Fruit fly (Drosophila melanogaster) whole organism, embryonic: Measurements from ENCODE around the gene Orc2.

ENCODE experiments used
- ATbp ChIP-seq: fragments of 200-800 bp; sonication (Bioruptor generic); optimal IDR thresholded peaks from 2 replicates; lab custom pipeline; 2017; ENCODE audit warnings: missing biosample characterization, mild to moderate bottlenecking, missing genetic modification characterization, missing genetic modification reagents
- Abd-B ChIP-seq: fragments of 200-800 bp; sonication (Bioruptor generic); optimal IDR thresholded peaks from 2 replicates; lab custom pipeline; 2018; ENCODE audit warnings: missing biosample characterization, mild to moderate bottlenecking, missing genetic modification characterization, moderate library complexity
- CG10147 ChIP-seq: fragments of 200-800 bp; sonication (Bioruptor generic); optimal IDR thresholded peaks from 2 replicates; lab custom pipeline; 2019; ENCODE audit warnings: missing biosample characterization, mild to moderate bottlenecking, missing genetic modification characterization, moderate library complexity
- CG10267 ChIP-seq: fragments of 200-800 bp; sonication (Bioruptor generic); optimal IDR thresholded peaks from 2 replicates; lab custom pipeline; 2018; ENCODE audit warnings: missing biosample characterization, mild to moderate bottlenecking, missing genetic modification characterization, moderate library complexity
- CG10462 ChIP-seq: fragments of 200-800 bp; sonication (Bioruptor generic); optimal IDR thresholded peaks from 2 replicates; lab custom pipeline; 2016; ENCODE audit warnings: missing biosample characterization, missing genetic modification characterization
- CG11695 ChIP-seq: fragments of 200-800 bp; sonication (Bioruptor generic); IDR thresholded peaks from 3 replicates; pipeline ENCODE4 v1.3.6; 2022; ENCODE audit warnings: missing biosample characterization, missing genetic modification characterization
- CG11696 ChIP-seq: fragments of 200-800 bp; sonication (Bioruptor generic); IDR thresholded peaks from 2 replicates; pipeline ENCODE4 v1.3.6; 2022; ENCODE audit warnings: missing biosample characterization, missing genetic modification characterization
- CG1233 ChIP-seq: fragments of 200-800 bp; sonication (Bioruptor generic); optimal IDR thresholded peaks from 4 replicates; lab custom pipeline; 2018; ENCODE audit warnings: missing biosample characterization, mild to moderate bottlenecking, missing genetic modification characterization
- CG12391 ChIP-seq: fragments of 200-800 bp; sonication (Bioruptor generic); optimal IDR thresholded peaks from 3 replicates; lab custom pipeline; 2018; ENCODE audit warnings: missing biosample characterization, mild to moderate bottlenecking, missing genetic modification characterization, moderate library complexity
- CG12744 ChIP-seq: fragments of 200-800 bp; sonication (Bioruptor generic); optimal IDR thresholded peaks from 2 replicates; lab custom pipeline; 2016; ENCODE audit warnings: missing biosample characterization, missing genetic modification characterization
- CG14441 ChIP-seq: fragments of 200-800 bp; sonication (Bioruptor generic); IDR thresholded peaks from 2 replicates; pipeline ENCODE4 v1.3.6; 2022; ENCODE audit warnings: missing biosample characterization, missing genetic modification characterization
- CG14710 ChIP-seq: fragments of 200-800 bp; sonication (Bioruptor generic); optimal IDR thresholded peaks from 3 replicates; lab custom pipeline; 2019; ENCODE audit warnings: missing biosample characterization, mild to moderate bottlenecking, missing genetic modification characterization, moderate library complexity
- CG15073 ChIP-seq: fragments of 200-800 bp; sonication (Bioruptor generic); optimal IDR thresholded peaks from 2 replicates; lab custom pipeline; 2016; ENCODE audit warnings: missing biosample characterization, missing genetic modification characterization
- CG15696 ChIP-seq: fragments of 200-800 bp; sonication (Bioruptor generic); optimal IDR thresholded peaks from 2 replicates; lab custom pipeline; 2019; ENCODE audit warnings: missing biosample characterization, mild to moderate bottlenecking, missing genetic modification characterization, moderate library complexity
- CG16779 ChIP-seq: fragments of 200-800 bp; sonication (Bioruptor generic); IDR thresholded peaks from 2 replicates; pipeline ENCODE4 v1.3.6; 2022; ENCODE audit warnings: missing biosample characterization, missing genetic modification characterization
- CG18764 ChIP-seq: fragments of 200-800 bp; sonication (Bioruptor generic); optimal IDR thresholded peaks from 3 replicates; lab custom pipeline; 2016; ENCODE audit warnings: missing biosample characterization, missing genetic modification characterization
- CG2678 ChIP-seq: fragments of 200-800 bp; sonication (Bioruptor generic); optimal IDR thresholded peaks from 3 replicates; lab custom pipeline; 2019; ENCODE audit warnings: missing biosample characterization, mild to moderate bottlenecking, missing genetic modification characterization, moderate library complexity
- CG31441 ChIP-seq: fragments of 200-800 bp; sonication (Bioruptor generic); IDR thresholded peaks from 2 replicates; pipeline ENCODE4 v1.3.6; 2022; ENCODE audit warnings: missing biosample characterization, missing genetic modification characterization
- CG3163 ChIP-seq: fragments of 200-800 bp; sonication (Bioruptor generic); optimal IDR thresholded peaks from 3 replicates; lab custom pipeline; 2016; ENCODE audit warnings: missing biosample characterization, missing genetic modification characterization
- CG32767 ChIP-seq: fragments of 200-800 bp; sonication (Bioruptor generic); IDR thresholded peaks from 2 replicates; pipeline ENCODE4 v1.3.6; 2022; ENCODE audit warnings: missing biosample characterization, missing genetic modification characterization
- CG42726 ChIP-seq: fragments of 200-800 bp; sonication (Bioruptor generic); IDR thresholded peaks from 2 replicates; pipeline ENCODE4 v1.3.6; 2022; ENCODE audit warnings: missing biosample characterization, missing genetic modification characterization; ENCODE audit not compliant: partially characterized antibody
- CG6683 ChIP-seq: fragments of 200-800 bp; sonication (Bioruptor generic); optimal IDR thresholded peaks from 2 replicates; lab custom pipeline; 2017; ENCODE audit warnings: missing biosample characterization, mild to moderate bottlenecking, missing genetic modification characterization, missing genetic modification reagents
- CG7556 ChIP-seq: fragments of 200-800 bp; sonication (Bioruptor generic); optimal IDR thresholded peaks from 2 replicates; lab custom pipeline; 2017; ENCODE audit warnings: missing biosample characterization, mild to moderate bottlenecking, missing genetic modification characterization
- CG7839 ChIP-seq: fragments of 200-800 bp; sonication (Bioruptor generic); optimal IDR thresholded peaks from 3 replicates; lab custom pipeline; 2018; ENCODE audit warnings: missing biosample characterization, mild to moderate bottlenecking, missing genetic modification characterization, moderate library complexity
- CG7987 ChIP-seq: fragments of 200-800 bp; sonication (Bioruptor generic); optimal IDR thresholded peaks from 2 replicates; lab custom pipeline; 2018; ENCODE audit warnings: missing biosample characterization, mild to moderate bottlenecking, missing genetic modification characterization, moderate library complexity
- CG8388 ChIP-seq: fragments of 200-800 bp; sonication (Bioruptor generic); optimal IDR thresholded peaks from 2 replicates; lab custom pipeline; 2019; ENCODE audit warnings: missing biosample characterization, mild to moderate bottlenecking, missing genetic modification characterization, moderate library complexity
- CG9727 ChIP-seq: fragments of 200-800 bp; sonication (Bioruptor generic); optimal IDR thresholded peaks from 3 replicates; lab custom pipeline; 2017; ENCODE audit warnings: missing biosample characterization, mild to moderate bottlenecking, missing genetic modification characterization
- D19A ChIP-seq: fragments of 200-800 bp; optimal IDR thresholded peaks from 3 replicates; lab custom pipeline; 2019; ENCODE audit warnings: missing biosample characterization, mild to moderate bottlenecking, missing genetic modification characterization, moderate library complexity
- Dfd ChIP-seq, 2 experiments: fragments of >200 bp; optimal IDR thresholded peaks; 2 replicates each; lab custom pipeline; 2017; ENCODE audit warnings: missing biosample characterization in 2 of 2, missing genetic modification characterization in 2 of 2
- Drgx ChIP-seq: fragments of 200-800 bp; sonication (Bioruptor generic); IDR thresholded peaks from 2 replicates; pipeline ENCODE4 v1.3.6; 2022; ENCODE audit warnings: missing biosample characterization, missing genetic modification characterization
- Fer1 ChIP-seq: fragments of 200-800 bp; sonication (Bioruptor generic); optimal IDR thresholded peaks from 2 replicates; lab custom pipeline; 2017; ENCODE audit warnings: missing biosample characterization, mild to moderate bottlenecking, missing genetic modification characterization
- Gug ChIP-seq: fragments of 200-800 bp; sonication (Bioruptor generic); IDR thresholded peaks from 4 replicates; pipeline ENCODE4 v1.3.6; 2022; ENCODE audit warnings: missing biosample characterization, missing genetic modification characterization
- Hr78 ChIP-seq, 2 experiments: fragments of 200-800 bp in 1 of 2; fragments of >200 bp in 1 of 2; sonication (Bioruptor generic) in 1 of 2; optimal IDR thresholded peaks; 2 replicates each; lab custom pipeline; 2017 to 2019; ENCODE audit warnings: missing biosample characterization in 2 of 2, missing genetic modification characterization in 2 of 2, mild to moderate bottlenecking in 1 of 2, moderate library complexity in 1 of 2
- Meics ChIP-seq: fragments of 200-800 bp; sonication (Bioruptor generic); optimal IDR thresholded peaks from 2 replicates; lab custom pipeline; 2017; ENCODE audit warnings: missing biosample characterization, mild to moderate bottlenecking, missing genetic modification characterization
- Neu2 ChIP-seq: fragments of 200-800 bp; sonication (Bioruptor generic); optimal IDR thresholded peaks from 3 replicates; lab custom pipeline; 2016; ENCODE audit warnings: missing biosample characterization, missing genetic modification characterization, borderline replicate concordance
- Poxn ChIP-seq: fragments of 200-800 bp; sonication (Bioruptor generic); IDR thresholded peaks from 2 replicates; pipeline ENCODE4 v1.3.6; 2022; ENCODE audit warnings: missing biosample characterization, missing genetic modification characterization
- Sox102F ChIP-seq: fragments of 200-800 bp; sonication (Bioruptor generic); optimal IDR thresholded peaks from 2 replicates; lab custom pipeline; 2018; ENCODE audit warnings: missing biosample characterization, mild to moderate bottlenecking, missing genetic modification characterization, moderate library complexity
- Spps ChIP-seq: fragments of 200-800 bp; sonication (Bioruptor generic); optimal IDR thresholded peaks from 2 replicates; lab custom pipeline; 2018; ENCODE audit warnings: missing biosample characterization, mild to moderate bottlenecking, missing genetic modification characterization
- bsh ChIP-seq, 2 experiments: fragments of 200-800 bp; sonication (Bioruptor generic); optimal IDR thresholded peaks; 2 replicates each; lab custom pipeline; 2017 to 2018; ENCODE audit warnings: mild to moderate bottlenecking in 2 of 2, missing biosample characterization in 2 of 2, missing genetic modification characterization in 2 of 2, moderate library complexity in 1 of 2
- fd96Cb ChIP-seq: fragments of 200-800 bp; sonication (Bioruptor generic); optimal IDR thresholded peaks from 2 replicates; lab custom pipeline; 2018; ENCODE audit warnings: missing biosample characterization, mild to moderate bottlenecking, missing genetic modification characterization, moderate library complexity
- grau ChIP-seq: fragments of 200-800 bp; optimal IDR thresholded peaks from 3 replicates; lab custom pipeline; 2019; ENCODE audit warnings: missing biosample characterization, mild to moderate bottlenecking, missing genetic modification characterization, moderate library complexity
- grn ChIP-seq: fragments of 200-800 bp; sonication (Bioruptor generic); optimal IDR thresholded peaks from 3 replicates; lab custom pipeline; 2017; ENCODE audit warnings: missing biosample characterization, missing genetic modification characterization
- ind ChIP-seq: fragments of 200-800 bp; sonication (Bioruptor generic); optimal IDR thresholded peaks from 3 replicates; lab custom pipeline; 2016; ENCODE audit warnings: missing biosample characterization, missing genetic modification characterization
- kni ChIP-seq: fragments of 200-800 bp; sonication (Bioruptor generic); optimal IDR thresholded peaks from 3 replicates; lab custom pipeline; 2017; ENCODE audit warnings: mild to moderate bottlenecking, missing biosample characterization, missing genetic modification reagents, missing genetic modification characterization
- mirr ChIP-seq: fragments of 200-800 bp; sonication (Bioruptor generic); optimal IDR thresholded peaks from 3 replicates; lab custom pipeline; 2018; ENCODE audit warnings: missing biosample characterization, mild to moderate bottlenecking, missing genetic modification characterization
- phol ChIP-seq: fragments of 200-800 bp; sonication (Bioruptor generic); optimal IDR thresholded peaks from 3 replicates; lab custom pipeline; 2018; ENCODE audit warnings: missing biosample characterization, mild to moderate bottlenecking, missing genetic modification characterization, moderate library complexity
- unpg ChIP-seq: fragments of 200-800 bp; sonication (Bioruptor generic); optimal IDR thresholded peaks from 3 replicates; lab custom pipeline; 2018; ENCODE audit warnings: missing biosample characterization, mild to moderate bottlenecking, missing genetic modification characterization, moderate library complexity
- wek ChIP-seq: fragments of 200-800 bp; sonication (Bioruptor generic); optimal IDR thresholded peaks from 3 replicates; lab custom pipeline; 2018; ENCODE audit warnings: missing biosample characterization, mild to moderate bottlenecking, missing genetic modification characterization, moderate library complexity

Gene Orc2

DNA sequence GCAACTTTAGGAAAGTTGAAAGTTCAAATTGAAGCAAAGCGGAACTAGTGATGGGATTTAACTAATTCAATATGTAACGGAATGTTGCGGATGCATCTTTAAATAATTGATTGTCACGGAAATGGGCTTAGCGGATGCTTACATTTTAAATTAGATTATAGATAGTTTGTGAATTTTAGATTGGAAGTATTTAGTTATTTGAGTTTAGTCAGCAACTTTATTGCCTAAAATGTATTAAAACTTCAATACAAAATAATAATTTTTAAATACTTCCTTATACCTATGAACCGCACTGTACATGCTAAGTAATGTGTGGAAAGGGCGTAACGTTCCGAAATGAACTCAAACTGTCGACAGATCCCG is 42.2 kb downstream of the Orc2 start (continued):
- 0 out of 3 replicates have a peak, but pooled peaks have one; percentile 32 for TF ChIP-seq CG11695
- TF ChIP-seq Drgx, result peak; percentile 6; the same call in 1 of the 2 replicates
- no peak for TF ChIP-seq mirr (GFP tag; lab: Kevin White, UChicago)
- TF ChIP-seq CG2678 (tag; lab: Kevin White, UChicago), result peak; percentile 25
- peak in 1 of 2 experiments; percentile 87 for TF ChIP-seq Hr78 (GFP tag; optimal IDR thresholded peaks at IDR 0.05; lab: Kevin White, UChicago)
- peak; percentile 5 for TF ChIP-seq grau (tag; lab: Kevin White, UChicago)
- TF ChIP-seq Fer1, result peak; percentile 38
- TF ChIP-seq, all 482 proteins: peak for 17

DNA sequence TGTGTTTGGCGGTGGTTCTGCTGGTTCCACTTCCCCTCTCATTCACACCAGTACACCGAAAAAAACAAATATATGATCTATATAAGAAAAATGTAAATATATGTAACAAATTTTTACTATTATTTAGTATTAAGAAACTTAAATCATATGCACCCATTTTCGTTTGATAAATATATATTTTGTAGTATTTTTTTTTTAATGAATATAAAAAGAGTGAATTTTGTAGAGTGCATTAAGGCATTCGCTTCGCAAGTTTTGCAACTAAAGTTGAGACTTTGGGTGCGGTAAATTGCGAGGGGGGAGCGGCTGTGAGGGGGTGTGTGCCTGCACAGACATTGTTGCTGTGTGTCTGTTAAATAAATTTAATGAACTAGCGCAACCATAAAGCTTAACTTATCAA is 42.9 kb downstream of the Orc2 start:
- TF ChIP-seq CG6683, result no peak
- peak; percentile 21 for TF ChIP-seq ATbp (GFP tag; lab: Kevin White, UChicago)
- TF ChIP-seq ind (GFP tag; lab: Kevin White, UChicago), result peak; percentile 10
- TF ChIP-seq CG18764 (GFP tag; lab: Kevin White, UChicago), result no peak
- peak; percentile 14 for TF ChIP-seq phol (tag; lab: Kevin White, UChicago)
- no peak for TF ChIP-seq kni (GFP tag; lab: Kevin White, UChicago)
- TF ChIP-seq Meics, result peak; percentile 3
- peak; percentile 54 for TF ChIP-seq CG15696 (tag; lab: Kevin White, UChicago)
- no peak for TF ChIP-seq wek (GFP tag; lab: Kevin White, UChicago)
- no peak for TF ChIP-seq Abd-B (GFP tag; lab: Kevin White, UChicago)
- TF ChIP-seq Dfd (GFP tag; optimal IDR thresholded peaks at IDR 0.05; lab: Kevin White, UChicago), result no peak
- peak; percentile 54 for TF ChIP-seq CG14710 (tag; lab: Kevin White, UChicago)
- TF ChIP-seq D19A (tag; lab: Kevin White, UChicago), result peak; percentile 19
- TF ChIP-seq Poxn (GFP tag; lab: Robert Waterston, UW), result no peak
- peak; percentile 3 for TF ChIP-seq CG7839 (tag; lab: Kevin White, UChicago)
- TF ChIP-seq fd96Cb (tag; lab: Kevin White, UChicago), result peak; percentile 20
- no peak for TF ChIP-seq CG7987 (GFP tag; lab: Kevin White, UChicago)
- TF ChIP-seq Gug, result no peak
- TF ChIP-seq CG15073 (GFP tag; lab: Kevin White, UChicago), result no peak
- 0 out of 2 replicates have a peak, but pooled peaks have one; percentile 27 for TF ChIP-seq CG32767 (GFP tag; lab: Robert Waterston, UW)
- TF ChIP-seq CG10267 (tag; lab: Kevin White, UChicago), result peak; percentile 45
- TF ChIP-seq CG31441 (GFP tag; lab: Robert Waterston, UW), result no peak
- TF ChIP-seq Sox102F (GFP tag; lab: Kevin White, UChicago), result no peak
- TF ChIP-seq CG10147, result no peak
- no peak for TF ChIP-seq CG12391 (tag; lab: Kevin White, UChicago)
- TF ChIP-seq CG16779 (GFP tag; lab: Robert Waterston, UW), result no peak
- peak; percentile 18 for TF ChIP-seq Spps (tag; lab: Kevin White, UChicago)
- peak; percentile 60 for TF ChIP-seq CG9727 (GFP tag; lab: Kevin White, UChicago)
- TF ChIP-seq bsh (GFP tag; optimal IDR thresholded peaks at IDR 0.05; lab: Kevin White, UChicago), result peak in 1 of 2 experiments; percentile 9
- peak; percentile 2 for TF ChIP-seq CG7556 (GFP tag; lab: Kevin White, UChicago)
- TF ChIP-seq CG42726, result no peak
- TF ChIP-seq CG11696 (GFP tag; lab: Robert Waterston, UW), result no peak
- TF ChIP-seq CG8388, result peak; percentile 9
- no peak for TF ChIP-seq CG10462 (GFP tag; lab: Kevin White, UChicago)
- no peak for TF ChIP-seq grn
- TF ChIP-seq CG1233, result peak; percentile 20
- TF ChIP-seq unpg, result peak; percentile 18
- no peak for TF ChIP-seq Neu2 (GFP tag; lab: Kevin White, UChicago)
- TF ChIP-seq CG3163 (GFP tag; lab: Kevin White, UChicago), result no peak
- no peak for TF ChIP-seq CG12744 (GFP tag; lab: Kevin White, UChicago)
- 0 out of 2 replicates have a peak, but pooled peaks have one; percentile 9 for TF ChIP-seq CG14441 (GFP tag; lab: Robert Waterston, UW)
